Fruit fly (Drosophila melanogaster): ENCODE results near the gene CG16782.

Gene CG16782

dm6 chrX:3424963-3425362 lies 35.1 kb downstream of the CG16782 start (continued):
- TF ChIP-seq NFAT (GFP tag; IDR thresholded peaks at IDR 0.05) (peak; percentile 75), CG12299 (tag; optimal IDR thresholded peaks at IDR 0.05) (no peak), Kr (GFP tag; optimal IDR thresholded peaks at IDR 0.05) (no peak), Stat92E (GFP tag; optimal IDR thresholded peaks at IDR 0.05) (no peak), CG14050 (GFP tag; IDR thresholded peaks at IDR 0.05) (peak; percentile 83), CG13123 (GFP tag; optimal IDR thresholded peaks at IDR 0.05) (peak; percentile 41), Dp (GFP tag; optimal IDR thresholded peaks at IDR 0.05) (no peak), CG6272 (GFP tag; IDR thresholded peaks at IDR 0.05) (peak; percentile 41; the same call in 1 of the 2 replicates), lov (optimal IDR thresholded peaks at IDR 0.05) (no peak), lov (GFP tag; IDR thresholded peaks at IDR 0.05) (peak; percentile 86), CG2129 (GFP tag; IDR thresholded peaks at IDR 0.05; ENCODE audit: partially characterized antibody) (no peak), Elba2 (GFP tag; optimal IDR thresholded peaks at IDR 0.05) (peak; percentile 12), pros (GFP tag; optimal IDR thresholded peaks at IDR 0.05) (no peak), CG3726 (GFP tag; IDR thresholded peaks at IDR 0.05) (peak; percentile 71; the same call in 2 of the 3 replicates), da (GFP tag; optimal IDR thresholded peaks at IDR 0.05) (peak; percentile 12), gsb (GFP tag; IDR thresholded peaks at IDR 0.05) (peak; percentile 46), en (GFP tag; optimal IDR thresholded peaks at IDR 0.05) (peak; percentile 39), CG9727 (GFP tag; optimal IDR thresholded peaks at IDR 0.05) (peak; percentile 65), al (GFP tag; IDR thresholded peaks at IDR 0.05) (peak; percentile 78), CG3065 (GFP tag; optimal IDR thresholded peaks at IDR 0.05) (peak; percentile 34), slou (GFP tag; optimal IDR thresholded peaks at IDR 0.05) (peak; percentile 42), org-1 (GFP tag; optimal IDR thresholded peaks at IDR 0.05) (peak; percentile 79), CG1603 (tag; optimal IDR thresholded peaks at IDR 0.05) (peak; percentile 87), Oli (tag; optimal IDR thresholded peaks at IDR 0.05) (peak; percentile 91), slp2 (GFP tag; optimal IDR thresholded peaks at IDR 0.05) (peak; percentile 81), CG2712 (tag; optimal IDR thresholded peaks at IDR 0.05) (peak; percentile 87), CG6254 (GFP tag; optimal IDR thresholded peaks at IDR 0.05) (peak; percentile 47), CG15073 (GFP tag; optimal IDR thresholded peaks at IDR 0.05) (peak; percentile 21), gce (GFP tag; IDR thresholded peaks at IDR 0.05) (peak; percentile 82), CG34376 (GFP tag; optimal IDR thresholded peaks at IDR 0.05) (no peak), CG17385 (GFP tag; optimal IDR thresholded peaks at IDR 0.05) (peak; percentile 75), Dfd (GFP tag; optimal IDR thresholded peaks at IDR 0.05) (no peak), Mad (GFP tag; optimal IDR thresholded peaks at IDR 0.05) (peak; percentile 58), CG17912 (GFP tag; optimal IDR thresholded peaks at IDR 0.05) (no peak), CG14667 (GFP tag; IDR thresholded peaks at IDR 0.05) (peak; percentile 67), Bteb2 (GFP tag; optimal IDR thresholded peaks at IDR 0.05) (peak; percentile 69), fd96Cb (tag; optimal IDR thresholded peaks at IDR 0.05) (peak; percentile 83), Opbp (GFP tag; IDR thresholded peaks at IDR 0.05; ENCODE audit: partially characterized antibody) (no peak), hkb (optimal IDR thresholded peaks at IDR 0.05) (no peak), hkb (GFP tag; IDR thresholded peaks at IDR 0.05) (peak; percentile 92), CG17568 (GFP tag; optimal IDR thresholded peaks at IDR 0.05) (peak; percentile 76), CHES-1-like (GFP tag; optimal IDR thresholded peaks at IDR 0.05) (peak; percentile 51), CG10431 (GFP tag; optimal IDR thresholded peaks at IDR 0.05) (no peak), usp (GFP tag; optimal IDR thresholded peaks at IDR 0.05) (no peak), klu (GFP tag; IDR thresholded peaks at IDR 0.05) (peak; percentile 61; the same call in 1 of the 2 replicates), HLH4C (GFP tag; IDR thresholded peaks at IDR 0.05; ENCODE audit: partially characterized antibody) (no peak), CG17328 (GFP tag; IDR thresholded peaks at IDR 0.05) (peak; percentile 85), sisA (GFP tag; IDR thresholded peaks at IDR 0.05) (peak; percentile 82), TFAM (GFP tag; optimal IDR thresholded peaks at IDR 0.05) (no peak), scrt (GFP tag; optimal IDR thresholded peaks at IDR 0.05) (peak; percentile 74), Hmx (GFP tag; optimal IDR thresholded peaks at IDR 0.05) (peak; percentile 10), CG33213 (GFP tag; optimal IDR thresholded peaks at IDR 0.05) (peak; percentile 37)
